Fruit fly (Drosophila melanogaster) whole organism, embryonic: ENCODE data around the gene rush.

Source experiments
- Antp ChIP-seq: fragments of 200-800 bp; sonication (Bioruptor generic); optimal IDR thresholded peaks from 3 replicates; lab custom pipeline; 2016; ENCODE audit warnings: missing biosample characterization, missing genetic modification characterization
- Bdp1 ChIP-seq: fragments of 200-800 bp; sonication (Bioruptor generic); optimal IDR thresholded peaks from 3 replicates; lab custom pipeline; 2016; ENCODE audit warnings: missing biosample characterization, missing genetic modification characterization
- CG11504 ChIP-seq: fragments of 200-800 bp; sonication (Bioruptor generic); optimal IDR thresholded peaks from 3 replicates; lab custom pipeline; 2019; ENCODE audit warnings: missing biosample characterization, mild to moderate bottlenecking, missing genetic modification characterization, moderate library complexity
- CG11560 ChIP-seq: fragments of 200-800 bp; sonication (Bioruptor generic); IDR thresholded peaks from 3 replicates; pipeline ENCODE4 v1.3.6; 2022; ENCODE audit warnings: missing biosample characterization, missing genetic modification characterization
- CG11696 ChIP-seq: fragments of 200-800 bp; sonication (Bioruptor generic); IDR thresholded peaks from 2 replicates; pipeline ENCODE4 v1.3.6; 2022; ENCODE audit warnings: missing biosample characterization, missing genetic modification characterization
- CG12219 ChIP-seq: fragments of 200-800 bp; sonication (Bioruptor generic); optimal IDR thresholded peaks from 3 replicates; lab custom pipeline; 2018; ENCODE audit warnings: missing biosample characterization, mild to moderate bottlenecking, missing genetic modification characterization
- CG14014 ChIP-seq: fragments of 200-800 bp; sonication (Bioruptor generic); IDR thresholded peaks from 2 replicates; pipeline ENCODE4 v1.3.6; 2022; ENCODE audit warnings: missing biosample characterization, missing genetic modification characterization
- CG14965 ChIP-seq: fragments of 200-800 bp; sonication (Bioruptor generic); optimal IDR thresholded peaks from 2 replicates; lab custom pipeline; 2016; ENCODE audit warnings: missing biosample characterization, missing genetic modification characterization, borderline replicate concordance
- CG1602 ChIP-seq: fragments of 200-800 bp; sonication (Bioruptor generic); optimal IDR thresholded peaks from 3 replicates; lab custom pipeline; 2016; ENCODE audit warnings: missing biosample characterization, missing genetic modification characterization
- CG1603 ChIP-seq: fragments of 200-800 bp; sonication (Bioruptor generic); optimal IDR thresholded peaks from 2 replicates; lab custom pipeline; 2019; ENCODE audit warnings: missing biosample characterization, mild to moderate bottlenecking, missing genetic modification characterization, moderate library complexity
- CG17385 ChIP-seq: fragments of 200-800 bp; sonication (Bioruptor generic); optimal IDR thresholded peaks from 3 replicates; lab custom pipeline; 2018; ENCODE audit warnings: missing biosample characterization, mild to moderate bottlenecking, missing genetic modification characterization
- CG1832 ChIP-seq: fragments of 200-800 bp; sonication (Bioruptor generic); optimal IDR thresholded peaks from 2 replicates; lab custom pipeline; 2017; ENCODE audit warnings: missing biosample characterization, mild to moderate bottlenecking, missing genetic modification characterization, inconsistent platforms
- CG18476 ChIP-seq: fragments of 200-800 bp; sonication (Bioruptor generic); optimal IDR thresholded peaks from 2 replicates; lab custom pipeline; 2016; ENCODE audit warnings: missing biosample characterization, mild to moderate bottlenecking, missing genetic modification characterization
- CG18619 ChIP-seq: fragments of 200-800 bp; sonication (Bioruptor generic); optimal IDR thresholded peaks from 3 replicates; lab custom pipeline; 2017; ENCODE audit warnings: missing biosample characterization, mild to moderate bottlenecking, missing genetic modification characterization
- CG30403 ChIP-seq: fragments of 200-800 bp; sonication (Bioruptor generic); optimal IDR thresholded peaks from 3 replicates; lab custom pipeline; 2016; ENCODE audit warnings: missing biosample characterization, missing genetic modification characterization
- CG3281 ChIP-seq: fragments of 200-800 bp; sonication (Bioruptor generic); optimal IDR thresholded peaks from 3 replicates; lab custom pipeline; 2017; ENCODE audit warnings: missing biosample characterization, mild to moderate bottlenecking, missing genetic modification characterization
- CG33557 ChIP-seq: fragments of 200-800 bp; sonication (Bioruptor generic); optimal IDR thresholded peaks from 2 replicates; lab custom pipeline; 2019; ENCODE audit warnings: missing biosample characterization, mild to moderate bottlenecking, missing genetic modification characterization, moderate library complexity
- CG7745 ChIP-seq: fragments of 200-800 bp; sonication (Bioruptor generic); optimal IDR thresholded peaks from 2 replicates; lab custom pipeline; 2018; ENCODE audit warnings: missing biosample characterization, mild to moderate bottlenecking, missing genetic modification characterization, moderate library complexity
- CG7786 ChIP-seq: fragments of 200-800 bp; sonication (Bioruptor generic); optimal IDR thresholded peaks from 2 replicates; lab custom pipeline; 2016; ENCODE audit warnings: missing biosample characterization, missing genetic modification characterization
- Camta ChIP-seq: fragments of 200-800 bp; sonication (Bioruptor generic); optimal IDR thresholded peaks from 2 replicates; lab custom pipeline; 2016; ENCODE audit warnings: missing biosample characterization, missing genetic modification characterization
- CrebB ChIP-seq: fragments of 200-800 bp; sonication (Bioruptor generic); optimal IDR thresholded peaks from 3 replicates; lab custom pipeline; 2018; ENCODE audit warnings: missing biosample characterization, mild to moderate bottlenecking, missing genetic modification characterization
- D ChIP-seq, 2 experiments: fragments of 200-800 bp in 1 of 2; fragments of >200 bp in 1 of 2; sonication (Bioruptor generic) in 1 of 2; optimal IDR thresholded peaks; 2 replicates in 1 of 2; 3 replicates in 1 of 2; lab custom pipeline; 2017; ENCODE audit warnings: mild to moderate bottlenecking in 1 of 2, missing biosample characterization in 1 of 2, missing genetic modification characterization in 1 of 2, missing genetic modification reagents in 1 of 2
- Dad ChIP-seq: fragments of 200-800 bp; sonication (Bioruptor generic); optimal IDR thresholded peaks from 3 replicates; lab custom pipeline; 2016; ENCODE audit warnings: missing biosample characterization, missing genetic modification characterization
- Dp ChIP-seq: fragments of 200-800 bp; sonication (Bioruptor generic); optimal IDR thresholded peaks from 2 replicates; lab custom pipeline; 2018; ENCODE audit warnings: missing biosample characterization, mild to moderate bottlenecking, missing genetic modification characterization, moderate library complexity
- Hr39 ChIP-seq: fragments of >200 bp; optimal IDR thresholded peaks from 2 replicates; lab custom pipeline; 2017
- Jarid2 ChIP-seq: fragments of 200-800 bp; sonication (Bioruptor generic); optimal IDR thresholded peaks from 3 replicates; lab custom pipeline; 2017; ENCODE audit warnings: mild to moderate bottlenecking, missing biosample characterization, missing genetic modification reagents, missing genetic modification characterization
- Sin3A ChIP-seq: fragments of >200 bp; optimal IDR thresholded peaks from 2 replicates; lab custom pipeline; 2018
- Six4 ChIP-seq: fragments of 200-800 bp; sonication (Bioruptor generic); optimal IDR thresholded peaks from 2 replicates; lab custom pipeline; 2016; ENCODE audit warnings: missing biosample characterization, missing genetic modification characterization
- ac ChIP-seq: fragments of 200-800 bp; sonication (Bioruptor generic); optimal IDR thresholded peaks from 3 replicates; lab custom pipeline; 2017; ENCODE audit warnings: missing biosample characterization, mild to moderate bottlenecking, missing genetic modification characterization
- ap ChIP-seq: fragments of 200-800 bp; sonication (Bioruptor generic); IDR thresholded peaks from 2 replicates; pipeline ENCODE4 v1.3.6; 2022; ENCODE audit warnings: missing biosample characterization, missing genetic modification characterization
- az2 ChIP-seq: fragments of 200-800 bp; sonication (Bioruptor generic); optimal IDR thresholded peaks from 3 replicates; lab custom pipeline; 2016; ENCODE audit warnings: missing biosample characterization, missing genetic modification characterization
- cas ChIP-seq: fragments of 200-800 bp; sonication (Bioruptor generic); IDR thresholded peaks from 2 replicates; pipeline ENCODE4 v1.3.6; 2022; ENCODE audit warnings: missing biosample characterization, missing genetic modification characterization
- crc ChIP-seq: fragments of 200-800 bp; sonication (Bioruptor generic); optimal IDR thresholded peaks from 2 replicates; lab custom pipeline; 2016; ENCODE audit warnings: missing biosample characterization, missing genetic modification characterization
- croc ChIP-seq: fragments of 200-800 bp; sonication (Bioruptor generic); conservative IDR thresholded peaks from 3 replicates; pipeline ENCODE4 v1.3.6; 2022; ENCODE audit warnings: missing biosample characterization, missing genetic modification characterization
- da ChIP-seq: fragments of 200-800 bp; sonication (Bioruptor generic); optimal IDR thresholded peaks from 2 replicates; lab custom pipeline; 2016; ENCODE audit warnings: missing biosample characterization, missing genetic modification characterization
- emc ChIP-seq: fragments of 200-800 bp; sonication (Bioruptor generic); optimal IDR thresholded peaks from 2 replicates; lab custom pipeline; 2016; ENCODE audit warnings: missing biosample characterization, missing genetic modification characterization
- ems ChIP-seq: fragments of 200-800 bp; sonication (Bioruptor generic); optimal IDR thresholded peaks from 3 replicates; lab custom pipeline; 2016; ENCODE audit warnings: missing biosample characterization, missing genetic modification characterization
- jing ChIP-seq: fragments of 200-800 bp; sonication (Bioruptor generic); optimal IDR thresholded peaks from 2 replicates; lab custom pipeline; 2018; ENCODE audit warnings: missing biosample characterization, mild to moderate bottlenecking, missing genetic modification characterization
- lov ChIP-seq, 2 experiments: fragments of 200-800 bp in 1 of 2; fragments of >200 bp in 1 of 2; sonication (Bioruptor generic) in 1 of 2; IDR thresholded peaks in 1 of 2; optimal IDR thresholded peaks in 1 of 2; 2 replicates in 1 of 2; 3 replicates in 1 of 2; pipeline versions ENCODE4 v1.3.6 to Lab custom; 2017 to 2022; ENCODE audit warnings: missing biosample characterization in 1 of 2, missing genetic modification characterization in 1 of 2
- odd ChIP-seq: fragments of 200-800 bp; sonication (Bioruptor generic); optimal IDR thresholded peaks from 2 replicates; lab custom pipeline; 2017; ENCODE audit warnings: missing biosample characterization, mild to moderate bottlenecking, missing genetic modification characterization
- onecut ChIP-seq: fragments of 200-800 bp; sonication (Bioruptor generic); IDR thresholded peaks from 2 replicates; pipeline ENCODE4 v1.3.6; 2022; ENCODE audit warnings: missing biosample characterization, missing genetic modification characterization
- peb ChIP-seq: fragments of 200-800 bp; sonication (Bioruptor generic); IDR thresholded peaks from 2 replicates; pipeline ENCODE4 v1.3.6; 2022; ENCODE audit warnings: missing biosample characterization, missing genetic modification characterization
- prd ChIP-seq, 3 experiments: fragments of >200 bp in 2 of 3; fragments of 200-800 bp in 1 of 3; sonication (Bioruptor generic) in 1 of 3; optimal IDR thresholded peaks in 2 of 3; IDR thresholded peaks in 1 of 3; 2 replicates in 2 of 3; 3 replicates in 1 of 3; pipeline versions ENCODE4 v1.3.6 to Lab custom; 2017 to 2022; ENCODE audit warnings: missing biosample characterization in 1 of 3, missing genetic modification characterization in 1 of 3
- ranshi ChIP-seq: fragments of 200-800 bp; sonication (Bioruptor generic); IDR thresholded peaks from 2 replicates; pipeline ENCODE4 v1.3.6; 2022; ENCODE audit warnings: missing biosample characterization, missing genetic modification characterization
- repo ChIP-seq: fragments of 200-800 bp; sonication (Bioruptor generic); optimal IDR thresholded peaks from 2 replicates; lab custom pipeline; 2016; ENCODE audit warnings: missing biosample characterization, missing genetic modification characterization
- tna ChIP-seq: fragments of 200-800 bp; sonication (Bioruptor generic); IDR thresholded peaks from 2 replicates; pipeline ENCODE4 v1.3.6; 2022; ENCODE audit warnings: missing biosample characterization, missing genetic modification characterization; ENCODE audit not compliant: partially characterized antibody
- trh ChIP-seq: fragments of 200-800 bp; sonication (Bioruptor generic); optimal IDR thresholded peaks from 2 replicates; lab custom pipeline; 2016; ENCODE audit warnings: missing biosample characterization, missing genetic modification characterization
- unc-4 ChIP-seq: fragments of 200-800 bp; sonication (Bioruptor generic); IDR thresholded peaks from 2 replicates; pipeline ENCODE4 v1.3.6; 2022; ENCODE audit warnings: missing biosample characterization, missing genetic modification characterization; ENCODE audit not compliant: partially characterized antibody
- unpg ChIP-seq: fragments of 200-800 bp; sonication (Bioruptor generic); optimal IDR thresholded peaks from 3 replicates; lab custom pipeline; 2018; ENCODE audit warnings: missing biosample characterization, mild to moderate bottlenecking, missing genetic modification characterization, moderate library complexity
- zen2 ChIP-seq: fragments of 200-800 bp; sonication (Bioruptor generic); IDR thresholded peaks from 3 replicates; pipeline ENCODE4 v1.3.6; 2022; ENCODE audit warnings: missing biosample characterization, missing genetic modification characterization; ENCODE audit not compliant: partially characterized antibody

rush gene

DNA sequence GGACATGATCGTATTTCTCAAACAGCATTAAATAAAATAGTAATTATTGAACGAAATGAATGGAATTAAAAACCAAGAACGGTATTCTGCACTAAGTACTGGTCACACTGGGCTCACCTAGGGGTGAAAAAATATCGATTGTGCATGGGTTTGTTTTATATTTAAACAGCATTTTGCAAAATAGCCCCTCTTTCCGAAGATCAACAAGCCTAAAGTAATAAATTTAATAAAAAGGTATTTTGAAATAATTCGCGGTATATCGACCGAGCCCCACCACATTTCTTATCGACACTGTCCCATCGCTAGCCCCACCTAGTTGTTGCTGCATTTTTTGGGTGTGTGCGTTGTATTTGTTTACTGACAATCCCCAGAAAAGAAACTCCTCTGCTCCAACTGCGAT is 7.8 kb upstream of the rush start, which contains the start of gene pck (continued):
- TF ChIP-seq tna (GFP tag; lab: Robert Waterston, UW) (no peak), CG3281 (GFP tag; lab: Kevin White, UChicago) (peak; percentile 52), CG1603 (tag; lab: Kevin White, UChicago) (peak; percentile 83), cas (GFP tag; lab: Robert Waterston, UW) (no peak), CG14014 (GFP tag; lab: Robert Waterston, UW) (no peak), repo (no peak), croc (no peak), Six4 (peak; percentile 47), CG11696 (GFP tag; lab: Robert Waterston, UW) (peak; percentile 22; the same call in 1 of the 2 replicates), CG1832 (GFP tag; lab: Kevin White, UChicago) (no peak), CG1602 (GFP tag; lab: Kevin White, UChicago) (peak; percentile 59), CG7745 (tag; lab: Kevin White, UChicago) (no peak), CG18476 (GFP tag; lab: Kevin White, UChicago) (peak; percentile 54), CrebB (tag; lab: Kevin White, UChicago) (no peak), odd (GFP tag; lab: Kevin White, UChicago) (no peak), Camta (GFP tag; lab: Kevin White, UChicago) (peak; percentile 69), ap (GFP tag; lab: Robert Waterston, UW) (no peak), emc (GFP tag; lab: Kevin White, UChicago) (no peak), Dad (GFP tag; lab: Kevin White, UChicago) (peak; percentile 62), unpg (GFP tag; lab: Kevin White, UChicago) (peak; percentile 70), zen2 (GFP tag; lab: Robert Waterston, UW) (no peak; the same call in 2 of the 3 replicates), D (optimal IDR thresholded peaks at IDR 0.05; lab: Kevin White, UChicago) (no peak), D (GFP tag; optimal IDR thresholded peaks at IDR 0.05; lab: Kevin White, UChicago) (no peak), CG11504 (tag; lab: Kevin White, UChicago) (no peak), unc-4 (GFP tag; lab: Robert Waterston, UW) (peak; percentile 60), crc (GFP tag; lab: Kevin White, UChicago) (peak; percentile 37), CG18619 (GFP tag; lab: Kevin White, UChicago) (peak; percentile 9), onecut (GFP tag; lab: Robert Waterston, UW) (peak; percentile 52), ac (GFP tag; lab: Kevin White, UChicago) (no peak), prd (optimal IDR thresholded peaks at IDR 0.05; lab: Kevin White, UChicago) (no peak), prd (GFP tag; IDR thresholded peaks at IDR 0.05; lab: Robert Waterston, UW) (peak; percentile 83), Jarid2 (GFP tag; lab: Kevin White, UChicago) (no peak), da (GFP tag; lab: Kevin White, UChicago) (no peak), Dp (peak; percentile 58), peb (no peak), CG7786 (GFP tag; lab: Kevin White, UChicago) (peak; percentile 65), CG17385 (GFP tag; lab: Kevin White, UChicago) (no peak), CG33557 (peak; percentile 42), lov (optimal IDR thresholded peaks at IDR 0.05; lab: Kevin White, UChicago) (no peak), lov (GFP tag; IDR thresholded peaks at IDR 0.05; lab: Robert Waterston, UW) (peak; percentile 75; the same call in 1 of the 3 replicates), ranshi (peak; percentile 58), CG14965 (GFP tag; lab: Kevin White, UChicago) (no peak), Bdp1 (GFP tag; lab: Kevin White, UChicago) (peak; percentile 59), trh (GFP tag; lab: Kevin White, UChicago) (peak; percentile 17), CG11560 (no peak), az2 (GFP tag; lab: Kevin White, UChicago) (peak; percentile 71), Hr39 (lab: Kevin White, UChicago) (no peak), Sin3A (lab: Kevin White, UChicago) (peak; percentile 53), CG12219 (no peak), jing (GFP tag; lab: Kevin White, UChicago) (no peak), CG30403 (GFP tag; lab: Kevin White, UChicago) (peak; percentile 79), Antp (GFP tag; lab: Kevin White, UChicago) (peak; percentile 63), ems (GFP tag; lab: Kevin White, UChicago) (peak; percentile 71)
